Worm (Caenorhabditis elegans): ENCODE data around the gene ndc-80.

Gene ndc-80

DNA sequence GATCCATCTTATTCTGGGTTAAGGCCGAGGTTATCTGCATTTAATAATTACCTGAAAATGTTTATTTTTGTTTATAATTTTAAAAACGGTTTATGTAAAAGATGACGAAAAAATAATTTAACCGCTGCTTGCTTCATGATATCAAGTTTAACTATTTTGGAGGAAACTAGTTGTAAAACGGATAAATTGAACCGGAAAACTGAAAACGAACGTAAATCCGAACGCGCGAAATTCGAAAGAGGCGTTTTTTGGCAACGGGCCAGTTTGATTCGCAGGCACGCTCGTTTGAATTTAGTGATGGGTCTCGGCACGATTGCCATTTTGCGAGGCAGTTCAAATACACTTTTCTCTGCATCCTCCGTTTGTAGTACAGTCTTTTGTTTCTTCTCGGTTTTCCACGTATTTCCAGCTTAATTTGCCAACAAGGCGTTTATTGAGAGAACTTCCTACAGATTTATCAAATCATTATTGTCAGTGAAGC, 43.0 kb downstream of the ndc-80 start, which contains the start of the genes gtbp-1 and K08F4.3:
gtbp-1 (minus strand) TSS at position 51 of the 481 bp plus-strand sequence.
K08F4.3 (plus strand) TSS at position 352 of the 481 bp plus-strand sequence.
- TF ChIP-seq alr-1 (tag; optimal IDR thresholded peaks at IDR 0.05; ENCODE audit: borderline replicate concordance) (no peak), zip-4 (GFP tag; optimal IDR thresholded peaks at IDR 0.05) (no peak), nhr-19 (GFP tag; conservative IDR thresholded peaks at IDR 0.05) (peak; percentile 61), pag-3 (tag; optimal IDR thresholded peaks at IDR 0.05; ENCODE audit: borderline replicate concordance, insufficient read depth) (no peak), egl-13 (tag; optimal IDR thresholded peaks at IDR 0.05) (no peak), elt-3 (tag; optimal IDR thresholded peaks at IDR 0.05) (peak in 2 of 6 experiments; percentile 3 to 47), isw-1 (GFP tag; IDR thresholded peaks at IDR 0.05) (peak; percentile 64), aly-2 (tag; optimal IDR thresholded peaks at IDR 0.05) (no peak), unc-98 (GFP tag; IDR thresholded peaks at IDR 0.05) (no peak), unc-130 (tag; optimal IDR thresholded peaks at IDR 0.05) (peak; percentile 49), dsc-1 (tag; optimal IDR thresholded peaks at IDR 0.05) (peak; percentile 37), grh-1 (GFP tag; IDR thresholded peaks at IDR 0.05) (peak; percentile 38; the same call in 1 of the 2 replicates), mep-1 (tag; optimal IDR thresholded peaks at IDR 0.05) (peak; percentile 85), irx-1 (tag; optimal IDR thresholded peaks at IDR 0.05) (peak; percentile 10), blmp-1 (tag; optimal IDR thresholded peaks at IDR 0.05) (peak; percentile 53), nhr-90 (tag; optimal IDR thresholded peaks at IDR 0.05; ENCODE audit: poor library complexity) (peak; percentile 45), nhr-11 (tag; optimal IDR thresholded peaks at IDR 0.05) (no peak), skn-1 (tag; optimal IDR thresholded peaks at IDR 0.05) (peak; percentile 75), nhr-47 (tag; optimal IDR thresholded peaks at IDR 0.05) (peak; percentile 74), ceh-90 (tag; optimal IDR thresholded peaks at IDR 0.05) (no peak), nhr-85 (tag) (peak; percentile 85), nhr-76 (tag; optimal IDR thresholded peaks at IDR 0.05) (no peak), mdl-1 (tag; optimal IDR thresholded peaks at IDR 0.05) (peak in 1 of 2 experiments; percentile 66), fos-1 (tag; optimal IDR thresholded peaks at IDR 0.05) (peak; percentile 47), lin-39 (tag; optimal IDR thresholded peaks at IDR 0.05) (no peak), C04F5.9 (tag; optimal IDR thresholded peaks at IDR 0.05) (no peak), lsy-2 (tag; optimal IDR thresholded peaks at IDR 0.05) (peak; percentile 79 to 95), F16B12.6 (tag; optimal IDR thresholded peaks at IDR 0.05) (peak; percentile 45), ceh-8 (GFP tag; optimal IDR thresholded peaks at IDR 0.05) (no peak), snu-23 (GFP tag; optimal IDR thresholded peaks at IDR 0.05) (peak; percentile 83), lin-13 (GFP tag; optimal IDR thresholded peaks at IDR 0.05) (peak; percentile 68), C34B4.2 (tag; optimal IDR thresholded peaks at IDR 0.05) (no peak), jun-1 (tag; optimal IDR thresholded peaks at IDR 0.05) (peak; percentile 53), nhr-77 (tag; optimal IDR thresholded peaks at IDR 0.05) (peak; percentile 78), nhr-237 (tag; optimal IDR thresholded peaks at IDR 0.05) (no peak), hlh-17 (GFP tag; optimal IDR thresholded peaks at IDR 0.05; ENCODE audit: borderline replicate concordance) (no peak), ceh-88 (GFP tag; IDR thresholded peaks at IDR 0.05) (no peak; the same call in 1 of the 2 replicates), sup-37 (GFP tag; optimal IDR thresholded peaks at IDR 0.05) (no peak), unc-86 (tag; optimal IDR thresholded peaks at IDR 0.05) (peak; percentile 24), C16A3.4 (tag; optimal IDR thresholded peaks at IDR 0.05) (peak; percentile 75), nhr-12 (tag; optimal IDR thresholded peaks at IDR 0.05) (no peak), hlh-4 (tag; optimal IDR thresholded peaks at IDR 0.05) (no peak), sox-4 (tag; optimal IDR thresholded peaks at IDR 0.05) (no peak), ama-1 (optimal IDR thresholded peaks at IDR 0.05) (no peak), zag-1 (tag; optimal IDR thresholded peaks at IDR 0.05) (no peak), tbx-2 (tag; optimal IDR thresholded peaks at IDR 0.05) (no peak), efl-3 (GFP tag; optimal IDR thresholded peaks at IDR 0.05) (no peak), fkh-8 (tag; optimal IDR thresholded peaks at IDR 0.05) (peak; percentile 65), pax-3 (tag; optimal IDR thresholded peaks at IDR 0.05) (peak; percentile 23), fkh-10 (GFP tag; optimal IDR thresholded peaks at IDR 0.05) (no peak), mef-2 (tag; optimal IDR thresholded peaks at IDR 0.05) (no peak), ceh-82 (tag; optimal IDR thresholded peaks at IDR 0.05) (peak in 1 of 3 experiments; percentile 71), ztf-11 (tag; optimal IDR thresholded peaks at IDR 0.05) (no peak)
